Fruit fly (Drosophila melanogaster) whole organism, embryonic: ENCODE measurements around the gene dmGlut.

Experiments
- Atf-2 ChIP-seq: fragments of 200-800 bp; sonication (Bioruptor generic); optimal IDR thresholded peaks from 2 replicates; lab custom pipeline; 2016; ENCODE audit warnings: missing biosample characterization, missing genetic modification characterization
- Atf6 ChIP-seq: fragments of 200-800 bp; sonication (Bioruptor generic); IDR thresholded peaks from 2 replicates; pipeline ENCODE4 v1.3.6; 2022; ENCODE audit warnings: missing biosample characterization, missing genetic modification characterization
- CG10543 ChIP-seq: fragments of 200-800 bp; sonication (Bioruptor generic); optimal IDR thresholded peaks from 3 replicates; lab custom pipeline; 2017; ENCODE audit warnings: missing biosample characterization, mild to moderate bottlenecking, missing genetic modification characterization, moderate library complexity
- CG11398 ChIP-seq: fragments of 200-800 bp; sonication (Bioruptor generic); optimal IDR thresholded peaks from 2 replicates; lab custom pipeline; 2016; ENCODE audit warnings: missing biosample characterization, missing genetic modification characterization
- CG13424 ChIP-seq: fragments of 200-800 bp; sonication (Bioruptor generic); optimal IDR thresholded peaks from 2 replicates; lab custom pipeline; 2019; ENCODE audit warnings: missing biosample characterization, mild to moderate bottlenecking, missing genetic modification characterization, moderate library complexity
- CG13894 ChIP-seq: fragments of 200-800 bp; sonication (Bioruptor generic); optimal IDR thresholded peaks from 3 replicates; lab custom pipeline; 2018; ENCODE audit warnings: missing biosample characterization, mild to moderate bottlenecking, missing genetic modification characterization, moderate library complexity
- CG14860 ChIP-seq: fragments of 200-800 bp; sonication (Bioruptor generic); IDR thresholded peaks from 3 replicates; pipeline ENCODE4 v1.3.6; 2022; ENCODE audit warnings: missing biosample characterization, missing genetic modification characterization; ENCODE audit not compliant: partially characterized antibody
- CG1792 ChIP-seq: fragments of 200-800 bp; sonication (Bioruptor generic); optimal IDR thresholded peaks from 2 replicates; lab custom pipeline; 2016; ENCODE audit warnings: missing biosample characterization, missing genetic modification characterization
- CG1832 ChIP-seq: fragments of 200-800 bp; sonication (Bioruptor generic); optimal IDR thresholded peaks from 2 replicates; lab custom pipeline; 2017; ENCODE audit warnings: missing biosample characterization, mild to moderate bottlenecking, missing genetic modification characterization, inconsistent platforms
- CG2129 ChIP-seq: fragments of 200-800 bp; sonication (Bioruptor generic); IDR thresholded peaks from 2 replicates; pipeline ENCODE4 v1.3.6; 2022; ENCODE audit warnings: missing biosample characterization, missing genetic modification characterization; ENCODE audit not compliant: partially characterized antibody
- CG34422 ChIP-seq: fragments of 200-800 bp; sonication (Bioruptor generic); IDR thresholded peaks from 3 replicates; pipeline ENCODE4 v1.3.6; 2022; ENCODE audit warnings: missing biosample characterization, missing genetic modification characterization
- CG4328 ChIP-seq: fragments of 200-800 bp; sonication (Bioruptor generic); optimal IDR thresholded peaks from 3 replicates; lab custom pipeline; 2017; ENCODE audit warnings: missing biosample characterization, missing genetic modification reagents, missing genetic modification characterization
- CG6175 ChIP-seq: fragments of 200-800 bp; sonication (Bioruptor generic); IDR thresholded peaks from 3 replicates; pipeline ENCODE4 v1.3.6; 2022; ENCODE audit warnings: missing biosample characterization, missing genetic modification characterization
- CG7271 ChIP-seq: fragments of 200-800 bp; sonication (Bioruptor generic); optimal IDR thresholded peaks from 2 replicates; lab custom pipeline; 2018; ENCODE audit warnings: missing biosample characterization, mild to moderate bottlenecking, missing genetic modification characterization, moderate library complexity
- CG8924 ChIP-seq: fragments of 200-800 bp; optimal IDR thresholded peaks from 3 replicates; lab custom pipeline; 2019; ENCODE audit warnings: missing biosample characterization, mild to moderate bottlenecking, missing genetic modification characterization, moderate library complexity
- Dll ChIP-seq: fragments of 200-800 bp; sonication (Bioruptor generic); IDR thresholded peaks from 4 replicates; pipeline ENCODE4 v1.3.6; 2022; ENCODE audit warnings: missing biosample characterization, missing genetic modification characterization; ENCODE audit not compliant: partially characterized antibody
- Dref ChIP-seq: fragments of 200-800 bp; sonication (Bioruptor generic); IDR thresholded peaks from 2 replicates; pipeline ENCODE4 v1.3.6; 2022; ENCODE audit warnings: missing biosample characterization, missing genetic modification characterization
- HHEX ChIP-seq: fragments of 200-800 bp; sonication (Bioruptor generic); optimal IDR thresholded peaks from 3 replicates; lab custom pipeline; 2017; ENCODE audit warnings: missing biosample characterization, mild to moderate bottlenecking, missing genetic modification characterization, missing genetic modification reagents
- HLHmδ ChIP-seq: fragments of 200-800 bp; sonication (Bioruptor generic); optimal IDR thresholded peaks from 2 replicates; lab custom pipeline; 2018; ENCODE audit warnings: missing biosample characterization, mild to moderate bottlenecking, missing genetic modification characterization, moderate library complexity
- Hr78 ChIP-seq, 2 experiments: fragments of 200-800 bp in 1 of 2; fragments of >200 bp in 1 of 2; sonication (Bioruptor generic) in 1 of 2; optimal IDR thresholded peaks; 2 replicates each; lab custom pipeline; 2017 to 2019; ENCODE audit warnings: missing biosample characterization in 2 of 2, missing genetic modification characterization in 2 of 2, mild to moderate bottlenecking in 1 of 2, moderate library complexity in 1 of 2
- MTF-1 ChIP-seq: fragments of 200-800 bp; sonication (Bioruptor generic); optimal IDR thresholded peaks from 2 replicates; lab custom pipeline; 2018; ENCODE audit warnings: missing biosample characterization, mild to moderate bottlenecking, missing genetic modification characterization, borderline replicate concordance
- Mes4 ChIP-seq: fragments of 200-800 bp; sonication (Bioruptor generic); optimal IDR thresholded peaks from 2 replicates; lab custom pipeline; 2016; ENCODE audit warnings: missing biosample characterization, missing genetic modification characterization
- Mrtf ChIP-seq: fragments of 200-800 bp; sonication (Bioruptor generic); IDR thresholded peaks from 3 replicates; pipeline ENCODE4 v1.3.6; 2022; ENCODE audit warnings: missing biosample characterization, missing genetic modification characterization
- Ravus ChIP-seq: fragments of 200-800 bp; sonication (Bioruptor generic); IDR thresholded peaks from 2 replicates; pipeline ENCODE4 v1.3.6; 2022; ENCODE audit warnings: missing biosample characterization, missing genetic modification characterization
- Sox100B ChIP-seq: fragments of 200-800 bp; sonication (Bioruptor generic); optimal IDR thresholded peaks from 3 replicates; lab custom pipeline; 2018; ENCODE audit warnings: missing biosample characterization, mild to moderate bottlenecking, missing genetic modification characterization
- Ssrp ChIP-seq: fragments of 200-800 bp; sonication (Bioruptor generic); optimal IDR thresholded peaks from 2 replicates; lab custom pipeline; 2018; ENCODE audit warnings: missing biosample characterization, mild to moderate bottlenecking, missing genetic modification characterization, moderate library complexity
- Vsx1 ChIP-seq: fragments of 200-800 bp; sonication (Bioruptor generic); optimal IDR thresholded peaks from 2 replicates; lab custom pipeline; 2017; ENCODE audit warnings: missing biosample characterization, mild to moderate bottlenecking, missing genetic modification characterization, missing genetic modification reagents
- ase ChIP-seq: fragments of 200-800 bp; sonication (Bioruptor generic); IDR thresholded peaks from 3 replicates; pipeline ENCODE4 v1.3.6; 2022; ENCODE audit warnings: missing biosample characterization, missing genetic modification characterization
- az2 ChIP-seq: fragments of 200-800 bp; sonication (Bioruptor generic); optimal IDR thresholded peaks from 3 replicates; lab custom pipeline; 2016; ENCODE audit warnings: missing biosample characterization, missing genetic modification characterization
- chn ChIP-seq: fragments of 200-800 bp; sonication (Bioruptor generic); optimal IDR thresholded peaks from 2 replicates; lab custom pipeline; 2016; ENCODE audit warnings: missing biosample characterization, missing genetic modification characterization
- croc ChIP-seq: fragments of 200-800 bp; sonication (Bioruptor generic); conservative IDR thresholded peaks from 3 replicates; pipeline ENCODE4 v1.3.6; 2022; ENCODE audit warnings: missing biosample characterization, missing genetic modification characterization
- crol ChIP-seq: fragments of 200-800 bp; sonication (Bioruptor generic); IDR thresholded peaks from 2 replicates; pipeline ENCODE4 v1.3.6; 2022; ENCODE audit warnings: missing biosample characterization, missing genetic modification characterization
- dpn ChIP-seq, 2 experiments: fragments of 200-800 bp; sonication (Bioruptor generic); optimal IDR thresholded peaks; 3 replicates each; lab custom pipeline; 2016; ENCODE audit warnings: missing biosample characterization in 2 of 2, missing genetic modification characterization in 2 of 2
- eyg ChIP-seq: fragments of 200-800 bp; sonication (Bioruptor generic); optimal IDR thresholded peaks from 3 replicates; lab custom pipeline; 2016; ENCODE audit warnings: missing biosample characterization, missing genetic modification characterization
- gt ChIP-seq: fragments of 200-800 bp; sonication (Bioruptor generic); IDR thresholded peaks from 2 replicates; pipeline ENCODE4 v1.3.6; 2022; ENCODE audit warnings: missing biosample characterization, missing genetic modification characterization
- hbn ChIP-seq: fragments of 200-800 bp; sonication (Bioruptor generic); IDR thresholded peaks from 2 replicates; pipeline ENCODE4 v1.3.6; 2022; ENCODE audit warnings: missing biosample characterization, missing genetic modification characterization; ENCODE audit not compliant: partially characterized antibody
- inv ChIP-seq: fragments of 200-800 bp; sonication (Bioruptor generic); IDR thresholded peaks from 2 replicates; pipeline ENCODE4 v1.3.6; 2022; ENCODE audit warnings: missing biosample characterization, missing genetic modification characterization; ENCODE audit not compliant: partially characterized antibody
- kah ChIP-seq: fragments of 200-800 bp; sonication (Bioruptor generic); optimal IDR thresholded peaks from 2 replicates; lab custom pipeline; 2018; ENCODE audit warnings: missing biosample characterization, mild to moderate bottlenecking, missing genetic modification characterization
- lbe ChIP-seq: fragments of 200-800 bp; sonication (Bioruptor generic); optimal IDR thresholded peaks from 2 replicates; lab custom pipeline; 2016; ENCODE audit warnings: missing biosample characterization, mild to moderate bottlenecking, missing genetic modification characterization
- lilli ChIP-seq: fragments of 200-800 bp; sonication (Bioruptor generic); optimal IDR thresholded peaks from 3 replicates; lab custom pipeline; 2016; ENCODE audit warnings: missing biosample characterization, missing genetic modification characterization
- maf-S ChIP-seq: fragments of 200-800 bp; sonication (Bioruptor generic); optimal IDR thresholded peaks from 2 replicates; lab custom pipeline; 2016; ENCODE audit warnings: missing biosample characterization, missing genetic modification characterization
- otp ChIP-seq: fragments of 200-800 bp; sonication (Bioruptor generic); IDR thresholded peaks from 3 replicates; pipeline ENCODE4, ENCODE4 v1.3.6; 2022; ENCODE audit warnings: missing biosample characterization, missing genetic modification characterization
- repo ChIP-seq: fragments of 200-800 bp; sonication (Bioruptor generic); optimal IDR thresholded peaks from 2 replicates; lab custom pipeline; 2016; ENCODE audit warnings: missing biosample characterization, missing genetic modification characterization
- ssp ChIP-seq: fragments of 200-800 bp; sonication (Bioruptor generic); IDR thresholded peaks from 2 replicates; pipeline ENCODE4 v1.3.6; 2022; ENCODE audit warnings: missing biosample characterization, missing genetic modification characterization
- tap ChIP-seq: fragments of 200-800 bp; optimal IDR thresholded peaks from 3 replicates; lab custom pipeline; 2019; ENCODE audit warnings: missing biosample characterization, mild to moderate bottlenecking, missing genetic modification characterization, moderate library complexity

dmGlut gene

DNA sequence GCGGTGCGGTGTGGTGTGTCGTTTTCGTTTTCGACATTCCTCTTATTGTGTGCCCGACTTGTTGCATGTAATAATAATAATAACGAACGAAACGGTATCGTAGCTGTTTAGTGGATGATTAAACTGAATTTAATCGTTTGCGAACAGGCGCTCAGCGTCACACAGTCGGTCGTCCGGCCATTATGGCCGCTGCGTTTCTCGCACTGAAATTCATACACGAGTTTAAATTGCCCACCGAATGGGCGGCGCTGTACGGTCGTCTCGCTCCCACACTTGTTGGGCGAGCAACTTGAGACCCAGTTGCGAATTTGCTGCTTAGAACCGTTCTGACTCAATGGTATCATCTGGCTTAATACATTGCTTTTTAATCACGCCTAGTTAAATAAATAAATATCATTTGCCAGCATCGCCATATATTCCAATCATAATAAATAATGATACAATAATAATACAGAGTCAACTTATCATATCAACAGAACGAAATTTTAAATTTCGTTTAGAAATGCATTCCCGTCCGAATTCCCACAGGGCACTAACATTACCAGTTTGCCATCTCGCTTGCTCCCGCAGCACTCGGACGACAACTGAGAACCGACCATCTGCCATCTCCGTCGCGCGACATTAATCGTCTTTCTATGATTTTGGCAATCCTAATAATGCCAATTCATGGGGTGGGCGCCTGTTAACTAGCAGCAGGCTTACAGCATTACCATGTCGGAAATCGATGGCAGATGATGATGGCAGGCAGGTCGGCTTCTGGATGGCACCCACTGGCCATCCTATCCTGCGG lies 16.2 kb upstream of the dmGlut start (continued):
- TF ChIP-seq CG6175 (no peak), maf-S (GFP tag; lab: Kevin White, UChicago) (peak; percentile 63), MTF-1 (GFP tag; lab: Kevin White, UChicago) (peak; percentile 52), HHEX (GFP tag; lab: Kevin White, UChicago) (peak; percentile 89), HLHmδ (GFP tag; lab: Kevin White, UChicago) (peak; percentile 61), Vsx1 (GFP tag; lab: Kevin White, UChicago) (peak; percentile 92), lilli (peak; percentile 93), gt (GFP tag; lab: Robert Waterston, UW) (no peak)

DNA sequence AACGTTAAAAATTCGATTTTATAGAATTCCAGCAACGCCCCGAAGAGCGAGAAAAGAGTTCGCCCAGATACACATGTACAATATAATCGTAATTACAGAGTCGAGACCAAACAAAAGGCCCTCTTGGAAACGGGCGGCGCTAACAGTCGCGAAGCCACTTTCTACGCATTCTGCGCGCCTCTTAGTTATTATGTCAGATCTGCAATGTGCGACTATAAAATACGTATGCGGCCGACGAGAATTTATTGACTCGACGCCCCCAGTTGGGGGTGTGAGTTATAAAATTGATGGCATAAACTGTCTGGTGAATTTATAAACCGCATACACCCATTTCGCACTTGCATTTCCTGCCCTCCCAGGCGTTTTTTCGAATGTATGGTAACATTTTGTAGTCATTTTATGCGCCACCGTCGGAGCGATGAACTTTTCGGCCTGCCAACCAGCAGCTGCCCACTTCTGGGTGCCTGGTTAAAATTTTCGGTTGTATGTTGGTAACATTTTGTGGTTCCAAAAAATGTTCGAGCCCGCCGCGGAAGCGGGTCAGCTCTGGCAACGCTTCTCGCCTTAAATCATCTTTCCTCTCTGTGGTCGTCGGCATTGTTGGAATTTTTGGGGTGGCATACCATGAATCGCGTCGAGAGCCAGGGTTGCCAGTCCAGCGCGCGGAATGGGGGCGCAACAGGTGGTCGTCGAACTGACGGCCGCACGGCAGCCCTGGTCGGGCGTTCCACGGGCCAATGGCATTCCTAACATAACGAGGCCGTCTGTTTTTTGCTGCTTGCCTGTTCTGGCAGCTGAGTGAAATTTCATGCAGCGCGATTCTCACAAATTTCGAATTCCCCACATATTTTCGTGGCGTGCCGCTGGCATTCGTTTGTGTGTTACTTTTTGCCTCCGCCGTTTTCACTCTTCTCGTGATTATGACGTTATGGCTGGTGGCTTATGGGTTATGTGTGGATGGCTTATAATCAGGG lies 15.3 kb upstream of the dmGlut start:
- peak; percentile 99 for TF ChIP-seq CG10543 (GFP tag; lab: Kevin White, UChicago)
- peak; percentile 57 for TF ChIP-seq Atf-2
- TF ChIP-seq lbe (GFP tag; lab: Kevin White, UChicago) = peak; percentile 54
- peak; percentile 100 for TF ChIP-seq kah (GFP tag; lab: Kevin White, UChicago)
- peak; percentile 55 for TF ChIP-seq CG13424 (tag; lab: Kevin White, UChicago)
- TF ChIP-seq Mes4 (GFP tag; lab: Kevin White, UChicago) = peak; percentile 54
- no peak for TF ChIP-seq gt (GFP tag; lab: Robert Waterston, UW)
- no peak for TF ChIP-seq Ssrp
- TF ChIP-seq CG13894 (tag; lab: Kevin White, UChicago) = peak; percentile 90
- no peak for TF ChIP-seq otp (GFP tag; lab: Robert Waterston, UW)
- TF ChIP-seq chn (GFP tag; lab: Kevin White, UChicago) = peak; percentile 78
- peak; percentile 44 for TF ChIP-seq CG1832 (GFP tag; lab: Kevin White, UChicago)
- TF ChIP-seq CG8924 (tag; lab: Kevin White, UChicago) = peak; percentile 67
- TF ChIP-seq hbn (GFP tag; lab: Robert Waterston, UW) = no peak
- TF ChIP-seq CG7271 (tag; lab: Kevin White, UChicago) = peak; percentile 30
- TF ChIP-seq Dll (GFP tag; lab: Robert Waterston, UW) = no peak
- no peak for TF ChIP-seq CG34422 (GFP tag; lab: Robert Waterston, UW)
- TF ChIP-seq CG2129 (GFP tag; lab: Robert Waterston, UW) = no peak
- no peak for TF ChIP-seq Atf6 (GFP tag; lab: Robert Waterston, UW)
- TF ChIP-seq Sox100B (GFP tag; lab: Kevin White, UChicago) = no peak
- TF ChIP-seq eyg (GFP tag; lab: Kevin White, UChicago) = peak; percentile 57
- TF ChIP-seq CG14860 = no peak
- TF ChIP-seq CG1792 (GFP tag; lab: Kevin White, UChicago) = peak; percentile 51
- no peak for TF ChIP-seq Dref (GFP tag; lab: Robert Waterston, UW)
- TF ChIP-seq CG11398 (GFP tag; lab: Kevin White, UChicago) = peak; percentile 57
- no peak for TF ChIP-seq ase (GFP tag; lab: Robert Waterston, UW)
- no peak for TF ChIP-seq inv (GFP tag; lab: Robert Waterston, UW)
- TF ChIP-seq CG4328 = peak; percentile 68
- no peak for TF ChIP-seq Mrtf (GFP tag; lab: Robert Waterston, UW)
- TF ChIP-seq tap (tag; lab: Kevin White, UChicago) = peak; percentile 51
- TF ChIP-seq Hr78 (GFP tag; optimal IDR thresholded peaks at IDR 0.05; lab: Kevin White, UChicago) = peak in 1 of 2 experiments; percentile 93
- TF ChIP-seq repo (GFP tag; lab: Kevin White, UChicago) = peak; percentile 77
- no peak for TF ChIP-seq crol
- peak; percentile 76 to 81 for TF ChIP-seq dpn (GFP tag; optimal IDR thresholded peaks at IDR 0.05; lab: Kevin White, UChicago)
- TF ChIP-seq az2 = peak; percentile 69
- TF ChIP-seq Ravus (GFP tag; lab: Robert Waterston, UW) = no peak
- no peak for TF ChIP-seq croc (GFP tag; lab: Robert Waterston, UW)
- TF ChIP-seq ssp (GFP tag; lab: Robert Waterston, UW) = no peak
